Fruit fly (Drosophila melanogaster): ENCODE results near the gene CG46339.

The CG46339 gene

DNA sequence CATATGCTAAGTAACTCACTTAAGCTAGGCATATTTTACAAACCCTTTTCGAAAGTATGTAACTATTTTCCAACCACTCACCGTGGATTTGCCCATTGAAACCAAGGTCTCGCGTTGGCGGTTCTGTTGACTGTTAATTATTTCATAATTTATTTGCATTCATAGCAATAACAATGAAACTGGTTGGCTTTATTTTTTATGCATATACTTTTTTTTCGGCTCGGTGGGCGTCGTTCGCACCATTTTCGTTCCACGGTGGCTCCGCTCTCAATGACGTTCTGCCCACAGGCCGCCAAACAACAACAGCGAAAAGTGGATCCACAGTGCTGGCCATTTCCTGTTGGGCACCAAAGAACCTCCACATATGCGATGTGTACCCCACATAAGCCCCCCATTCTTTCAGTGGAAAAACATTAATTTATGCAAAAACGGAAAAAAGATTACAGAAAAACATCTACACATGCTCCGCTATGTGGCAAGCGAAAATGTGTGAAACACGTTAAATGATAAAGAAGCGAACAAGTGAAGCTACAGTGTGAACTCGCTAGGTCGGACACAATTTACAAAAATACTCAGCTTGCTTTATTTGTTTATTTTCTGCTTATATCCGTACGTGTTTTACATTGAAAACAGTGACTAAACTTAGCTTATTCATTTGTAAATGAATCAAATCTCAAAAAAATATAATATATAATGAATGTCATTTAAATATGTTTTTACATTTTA lies 52.2 kb downstream of the CG46339 start (continued):
- no peak for TF ChIP-seq pan (optimal IDR thresholded peaks at IDR 0.05)
- peak in 1 of 2 experiments; percentile 24 for TF ChIP-seq pan (GFP tag; optimal IDR thresholded peaks at IDR 0.05 in 1 of 2, IDR thresholded peaks at IDR 0.05 in 1 of 2)
- no peak for TF ChIP-seq CG17612 (GFP tag; IDR thresholded peaks at IDR 0.05)
- peak; percentile 32 for TF ChIP-seq CG13296 (GFP tag; optimal IDR thresholded peaks at IDR 0.05)
- TF ChIP-seq CG12391 (tag; optimal IDR thresholded peaks at IDR 0.05), result no peak
- no peak for TF ChIP-seq Poxn (GFP tag; IDR thresholded peaks at IDR 0.05)
- TF ChIP-seq CG4282 (GFP tag; optimal IDR thresholded peaks at IDR 0.05), result peak; percentile 59
- peak; percentile 29 for TF ChIP-seq ind (GFP tag; optimal IDR thresholded peaks at IDR 0.05)
- TF ChIP-seq CG2116 (GFP tag; optimal IDR thresholded peaks at IDR 0.05), result no peak
- peak; percentile 42 for TF ChIP-seq CG18619 (GFP tag; optimal IDR thresholded peaks at IDR 0.05)
- TF ChIP-seq sob (GFP tag; IDR thresholded peaks at IDR 0.05), result peak; percentile 25; the same call in 1 of the 2 replicates
- TF ChIP-seq sr (GFP tag; IDR thresholded peaks at IDR 0.05), result peak; percentile 66
- no peak for TF ChIP-seq Jarid2 (GFP tag; optimal IDR thresholded peaks at IDR 0.05)
- 0 out of 2 replicates have a peak, but pooled peaks have one; percentile 25 for TF ChIP-seq seq (GFP tag; IDR thresholded peaks at IDR 0.05)
- peak; percentile 34; the same call in 1 of the 3 replicates for TF ChIP-seq CG11456 (GFP tag; IDR thresholded peaks at IDR 0.05)
- peak; percentile 36; the same call in 1 of the 2 replicates for TF ChIP-seq HLH3B (GFP tag; IDR thresholded peaks at IDR 0.05)
- peak; percentile 30; the same call in 1 of the 2 replicates for TF ChIP-seq esg (GFP tag; conservative IDR thresholded peaks at IDR 0.05)
- TF ChIP-seq CG17829 (tag; optimal IDR thresholded peaks at IDR 0.05), result no peak
- peak; percentile 10 for TF ChIP-seq Fer1 (GFP tag; optimal IDR thresholded peaks at IDR 0.05)
- 0 out of 2 replicates have a peak, but pooled peaks have one; percentile 21 for TF ChIP-seq CG17328 (GFP tag; IDR thresholded peaks at IDR 0.05)
- TF ChIP-seq lbe (GFP tag; optimal IDR thresholded peaks at IDR 0.05), result peak; percentile 9
- TF ChIP-seq ranshi (GFP tag; IDR thresholded peaks at IDR 0.05), result peak; percentile 32; the same call in 1 of the 2 replicates
- TF ChIP-seq ken (GFP tag; IDR thresholded peaks at IDR 0.05), result peak; percentile 47; the same call in 1 of the 3 replicates
- TF ChIP-seq gsb (GFP tag; IDR thresholded peaks at IDR 0.05), result peak; percentile 43
- TF ChIP-seq CG17186 (GFP tag; optimal IDR thresholded peaks at IDR 0.05), result no peak
- no peak for TF ChIP-seq CG14710 (tag; optimal IDR thresholded peaks at IDR 0.05)
- TF ChIP-seq Dad (GFP tag; optimal IDR thresholded peaks at IDR 0.05), result no peak
- TF ChIP-seq CoRest (tag; optimal IDR thresholded peaks at IDR 0.05), result peak; percentile 32
- 0 out of 3 replicates have a peak, but pooled peaks have one; percentile 24 for TF ChIP-seq CG3726 (GFP tag; IDR thresholded peaks at IDR 0.05)
- TF ChIP-seq zfh1 (GFP tag; IDR thresholded peaks at IDR 0.05), result peak; percentile 51; the same call in 1 of the 3 replicates
- 0 out of 2 replicates have a peak, but pooled peaks have one; percentile 22 for TF ChIP-seq CG4730 (GFP tag; IDR thresholded peaks at IDR 0.05)
- 0 out of 2 replicates have a peak, but pooled peaks have one; percentile 39 for TF ChIP-seq CG4360 (GFP tag; IDR thresholded peaks at IDR 0.05)
- TF ChIP-seq br (optimal IDR thresholded peaks at IDR 0.05), result no peak
- no peak for TF ChIP-seq da (GFP tag; optimal IDR thresholded peaks at IDR 0.05)
- no peak for TF ChIP-seq CG30431 (GFP tag; optimal IDR thresholded peaks at IDR 0.05)
- peak; percentile 31 for TF ChIP-seq CG12659 (GFP tag; optimal IDR thresholded peaks at IDR 0.05)
- TF ChIP-seq CG31441 (GFP tag; IDR thresholded peaks at IDR 0.05), result 0 out of 2 replicates have a peak, but pooled peaks have one; percentile 7
- peak; percentile 3 for TF ChIP-seq sd (tag; optimal IDR thresholded peaks at IDR 0.05)
- TF ChIP-seq grau (tag; optimal IDR thresholded peaks at IDR 0.05), result peak; percentile 92
- peak; percentile 24; the same call in 1 of the 2 replicates for TF ChIP-seq sisA (GFP tag; IDR thresholded peaks at IDR 0.05)
- peak; percentile 39; the same call in 2 of the 3 replicates for TF ChIP-seq dysf (GFP tag; IDR thresholded peaks at IDR 0.05)
- peak; percentile 35 for TF ChIP-seq nmo (GFP tag; optimal IDR thresholded peaks at IDR 0.05)
